Worm (Caenorhabditis elegans) whole organism, late embryonic: ENCODE data around the gene emb-30.

Source experiments
- C38D4.7 ChIP-seq: fragments of 200-800 bp; sonication (Bioruptor generic); optimal IDR thresholded peaks from 2 replicates; lab custom pipeline; 2018; ENCODE audit warnings: mild to moderate bottlenecking, missing genetic modification characterization, moderate library complexity, missing compliant biosample characterization
- F13H6.1 ChIP-seq: sonication (generic microtip); optimal IDR thresholded peaks from 2 replicates; lab custom pipeline; 2016; ENCODE audit warnings: missing genetic modification characterization, missing compliant biosample characterization
- K02D7.2 ChIP-seq: sonication (generic microtip); optimal IDR thresholded peaks from 2 replicates; lab custom pipeline; 2017; ENCODE audit warnings: mild to moderate bottlenecking, missing genetic modification characterization, missing compliant biosample characterization
- Y22D7AL.16 ChIP-seq: sonication (generic microtip); optimal IDR thresholded peaks from 2 replicates; lab custom pipeline; 2016; ENCODE audit warnings: missing genetic modification characterization, missing compliant biosample characterization
- ceh-14 ChIP-seq: sonication (generic microtip); optimal IDR thresholded peaks from 2 replicates; lab custom pipeline; 2016; ENCODE audit warnings: missing genotype, missing genetic modification characterization, missing compliant biosample characterization
- ceh-2 ChIP-seq: sonication (generic microtip); optimal IDR thresholded peaks from 2 replicates; lab custom pipeline; 2016; ENCODE audit warnings: missing genotype, missing genetic modification characterization, missing compliant biosample characterization
- ceh-24 ChIP-seq: sonication (generic microtip); optimal IDR thresholded peaks from 2 replicates; lab custom pipeline; 2016; ENCODE audit warnings: mild to moderate bottlenecking, missing genetic modification characterization, missing compliant biosample characterization
- ceh-30 ChIP-seq: fragments of 150-350 bp; optimal IDR thresholded peaks from 2 replicates; lab custom pipeline; 2014; ENCODE audit warnings: missing biosample characterization, missing genetic modification characterization
- ceh-34 ChIP-seq: sonication (generic microtip); optimal IDR thresholded peaks from 2 replicates; lab custom pipeline; 2016; ENCODE audit warnings: mild to moderate bottlenecking, missing genetic modification characterization, missing compliant biosample characterization
- ceh-45 ChIP-seq: fragments of 200-800 bp; sonication (Bioruptor generic); IDR thresholded peaks from 2 replicates; pipeline ENCODE4 v1.3.6; 2022; ENCODE audit warnings: missing genetic modification reagents, missing genetic modification characterization, missing compliant biosample characterization
- ceh-6 ChIP-seq: fragments of 200-800 bp; sonication (Bioruptor generic); optimal IDR thresholded peaks from 2 replicates; lab custom pipeline; 2018; ENCODE audit warnings: mild to moderate bottlenecking, missing genetic modification characterization, missing compliant biosample characterization
- ceh-9 ChIP-seq: sonication (generic microtip); optimal IDR thresholded peaks from 2 replicates; lab custom pipeline; 2016; ENCODE audit warnings: mild to moderate bottlenecking, missing genetic modification characterization, inconsistent platforms, missing compliant biosample characterization
- che-1 ChIP-seq: sonication (generic microtip); optimal IDR thresholded peaks from 2 replicates; lab custom pipeline; 2016; ENCODE audit warnings: mild to moderate bottlenecking, missing genetic modification characterization, missing compliant biosample characterization
- dve-1 ChIP-seq: sonication (generic microtip); optimal IDR thresholded peaks from 2 replicates; lab custom pipeline; 2017; ENCODE audit warnings: antibody characterized with exemption, mild to moderate bottlenecking, missing genetic modification characterization, missing compliant biosample characterization
- elt-2 ChIP-seq: sonication (generic microtip); optimal IDR thresholded peaks from 2 replicates; lab custom pipeline; 2016; ENCODE audit warnings: missing genetic modification reagents, missing genetic modification characterization, missing compliant biosample characterization
- elt-4 ChIP-seq: sonication (generic microtip); optimal IDR thresholded peaks from 2 replicates; lab custom pipeline; 2016; ENCODE audit warnings: missing genetic modification characterization, missing compliant biosample characterization
- eyg-1 ChIP-seq: sonication (generic microtip); optimal IDR thresholded peaks from 2 replicates; lab custom pipeline; 2016; ENCODE audit warnings: missing genotype, missing genetic modification characterization, missing compliant biosample characterization
- fkh-10 ChIP-seq: fragments of 150-350 bp; optimal IDR thresholded peaks from 2 replicates; lab custom pipeline; 2014; ENCODE audit warnings: missing biosample characterization, missing genetic modification reagents, missing genetic modification characterization
- hlh-13 ChIP-seq: fragments of 200-800 bp; sonication (Bioruptor generic); optimal IDR thresholded peaks from 2 replicates; lab custom pipeline; 2018; ENCODE audit warnings: mild to moderate bottlenecking, missing genetic modification characterization, missing compliant biosample characterization
- hlh-8 ChIP-seq: sonication (generic microtip); optimal IDR thresholded peaks from 2 replicates; lab custom pipeline; 2016; ENCODE audit warnings: missing genotype, missing genetic modification characterization, missing compliant biosample characterization
- lin-11 ChIP-seq: fragments of 200-800 bp; sonication (Bioruptor generic); optimal IDR thresholded peaks from 2 replicates; lab custom pipeline; 2018; ENCODE audit warnings: mild to moderate bottlenecking, missing genetic modification characterization, missing compliant biosample characterization
- madf-2 ChIP-seq: sonication (generic microtip); optimal IDR thresholded peaks from 2 replicates; lab custom pipeline; 2017; ENCODE audit warnings: missing genetic modification characterization, missing compliant biosample characterization
- mec-3 ChIP-seq: sonication (generic microtip); optimal IDR thresholded peaks from 2 replicates; lab custom pipeline; 2016; ENCODE audit warnings: borderline replicate concordance, missing genetic modification characterization, missing compliant biosample characterization
- nfya-1 ChIP-seq: sonication (generic microtip); optimal IDR thresholded peaks from 2 replicates; lab custom pipeline; 2017; ENCODE audit warnings: missing genetic modification characterization, mild to moderate bottlenecking, missing compliant biosample characterization, antibody characterized with exemption, moderate library complexity
- nhr-11 ChIP-seq: fragments of 150-350 bp; optimal IDR thresholded peaks from 2 replicates; lab custom pipeline; 2014; ENCODE audit warnings: missing biosample characterization, missing genetic modification characterization
- pag-3 ChIP-seq: sonication (generic microtip); optimal IDR thresholded peaks from 2 replicates; lab custom pipeline; 2016; ENCODE audit warnings: missing compliant biosample characterization, missing genetic modification characterization, borderline replicate concordance
- pat-9 ChIP-seq: fragments of 200-800 bp; sonication (Bioruptor generic); optimal IDR thresholded peaks from 2 replicates; lab custom pipeline; 2018; ENCODE audit warnings: mild to moderate bottlenecking, missing genetic modification characterization, moderate library complexity, missing compliant biosample characterization
- pax-1 ChIP-seq: fragments of 150-350 bp; optimal IDR thresholded peaks from 2 replicates; lab custom pipeline; 2014; ENCODE audit warnings: missing biosample characterization, missing genetic modification characterization
- pha-4 ChIP-seq: fragments of 150-350 bp; optimal IDR thresholded peaks from 2 replicates; lab custom pipeline; 2018; ENCODE audit warnings: missing biosample characterization, missing genetic modification reagents, missing genetic modification characterization
- rnt-1 ChIP-seq: sonication (generic microtip); optimal IDR thresholded peaks from 2 replicates; lab custom pipeline; 2016; ENCODE audit warnings: missing genetic modification characterization, missing compliant biosample characterization
- sox-2 ChIP-seq: fragments of 200-800 bp; sonication (Bioruptor generic); IDR thresholded peaks from 2 replicates; pipeline ENCODE4 v1.3.6; 2022; ENCODE audit warnings: missing genetic modification reagents, missing genetic modification characterization, missing compliant biosample characterization
- tbx-7 ChIP-seq: sonication (generic microtip); optimal IDR thresholded peaks from 2 replicates; lab custom pipeline; 2016; ENCODE audit warnings: missing genotype, missing genetic modification characterization, missing compliant biosample characterization
- ttx-3 ChIP-seq: sonication (generic microtip); optimal IDR thresholded peaks from 2 replicates; lab custom pipeline; 2016; ENCODE audit warnings: missing genetic modification reagents, missing genetic modification characterization, missing compliant biosample characterization
- unc-3 ChIP-seq, 2 experiments: fragments of 200-800 bp in 1 of 2; sonication (Bioruptor generic) in 1 of 2; sonication (generic microtip) in 1 of 2; conservative IDR thresholded peaks in 1 of 2; optimal IDR thresholded peaks in 1 of 2; 2 replicates each; pipeline versions ENCODE4 v1.3.6 to Lab custom; 2016 to 2022; ENCODE audit warnings: missing compliant biosample characterization in 2 of 2, missing genetic modification characterization in 2 of 2, missing genetic modification reagents in 1 of 2
- unc-42 ChIP-seq: sonication (generic microtip); optimal IDR thresholded peaks from 2 replicates; lab custom pipeline; 2016; ENCODE audit warnings: missing genotype, missing genetic modification characterization, missing compliant biosample characterization
- unc-55 ChIP-seq: sonication (generic microtip); optimal IDR thresholded peaks from 2 replicates; lab custom pipeline; 2017; ENCODE audit warnings: missing biosample characterization, missing genetic modification reagents, missing genetic modification characterization
- zip-5 ChIP-seq: sonication (generic microtip); optimal IDR thresholded peaks from 2 replicates; lab custom pipeline; 2016; ENCODE audit warnings: missing genetic modification characterization, missing compliant biosample characterization
- ztf-16 ChIP-seq: sonication (generic microtip); optimal IDR thresholded peaks from 2 replicates; lab custom pipeline; 2017; ENCODE audit warnings: missing genetic modification characterization, missing compliant biosample characterization

The emb-30 gene

DNA sequence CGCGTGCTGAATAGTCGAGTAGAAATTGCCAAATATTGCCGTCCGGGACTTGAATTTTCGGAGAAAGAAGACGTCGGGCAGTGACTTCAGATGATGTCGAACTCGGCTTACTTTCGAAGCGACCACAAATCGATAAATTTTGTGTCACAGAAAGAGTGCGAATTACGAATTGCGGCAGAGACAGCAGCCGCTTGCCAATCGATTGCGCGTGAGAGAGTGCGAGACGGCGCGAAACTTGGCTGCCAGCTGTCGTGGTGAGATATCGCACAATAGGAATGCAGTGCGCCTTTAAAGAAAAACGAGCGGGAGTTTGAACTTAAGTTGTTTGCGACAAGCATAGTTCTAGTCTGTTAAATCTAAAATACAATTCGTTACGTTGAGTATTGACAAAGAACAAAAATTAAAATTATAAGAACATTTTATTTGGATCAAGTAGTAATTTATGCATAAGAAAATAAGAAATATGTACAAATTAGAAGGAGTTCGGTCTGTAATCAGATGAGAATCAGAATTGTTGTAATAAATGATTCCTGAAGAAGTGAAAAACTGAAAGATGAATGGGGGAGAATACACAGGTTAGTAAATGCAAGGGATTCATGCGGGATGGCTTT is 2.3 kb upstream of the emb-30 start, which contains the start of gene pir-2 (continued):
- TF ChIP-seq ceh-30 (tag; lab: Kevin White, UChicago) (peak; percentile 64), ttx-3 (no peak), ceh-2 (tag; lab: Kevin White, UChicago) (peak; percentile 1), hlh-13 (GFP tag; lab: Kevin White, UChicago) (no peak), C38D4.7 (GFP tag; lab: Kevin White, UChicago) (no peak), nfya-1 (tag; lab: Kevin White, UChicago) (peak; percentile 92), fkh-10 (GFP tag; lab: Kevin White, UChicago) (no peak), zip-5 (tag; lab: Kevin White, UChicago) (no peak), pax-1 (peak; percentile 52), eyg-1 (tag; lab: Kevin White, UChicago) (no peak), ceh-6 (no peak), elt-2 (tag; lab: Kevin White, UChicago) (no peak), che-1 (no peak), Y22D7AL.16 (tag; lab: Kevin White, UChicago) (no peak), F13H6.1 (tag; lab: Kevin White, UChicago) (no peak), pat-9 (tag; lab: Kevin White, UChicago) (no peak), mec-3 (tag; lab: Kevin White, UChicago) (no peak), tbx-7 (tag; lab: Kevin White, UChicago) (no peak), ceh-34 (peak; percentile 75), lin-11 (tag; lab: Kevin White, UChicago) (no peak), ceh-14 (no peak), pha-4 (no peak), ceh-45 (GFP tag; lab: Robert Waterston, UW) (no peak), unc-42 (peak; percentile 64), elt-4 (tag; lab: Kevin White, UChicago) (no peak), K02D7.2 (tag; lab: Kevin White, UChicago) (no peak), dve-1 (tag; lab: Kevin White, UChicago) (peak; percentile 78), pag-3 (no peak)

- TF ChIP-seq ceh-24 (tag; lab: Kevin White, UChicago) (no peak), madf-2 (no peak), rnt-1 (tag; lab: Kevin White, UChicago) (no peak), hlh-8 (tag; lab: Kevin White, UChicago) (no peak), unc-3 (GFP tag; conservative IDR thresholded peaks at IDR 0.05; lab: Robert Waterston, UW) (no peak), unc-3 (tag; optimal IDR thresholded peaks at IDR 0.05; lab: Kevin White, UChicago) (no peak)
Measured at ce11 chrIII:9442846-9443245, 1.6 kb upstream of the emb-30 start.

ce11 chrIII:9439399-9439798 is 1.9 kb downstream of the emb-30 start, which contains the start of gene F54C8.1:
F54C8.1 (plus strand) TSS chrIII:9439699.
- TF ChIP-seq unc-55 (GFP tag; lab: Kevin White, UChicago) (no peak), F13H6.1 (tag; lab: Kevin White, UChicago) (no peak), ztf-16 (tag; lab: Kevin White, UChicago) (no peak), nhr-11 (tag; lab: Kevin White, UChicago) (no peak), ceh-34 (no peak), ceh-9 (no peak), hlh-8 (tag; lab: Kevin White, UChicago) (no peak), unc-42 (no peak), sox-2 (GFP tag; lab: Robert Waterston, UW) (no peak), mec-3 (tag; lab: Kevin White, UChicago) (no peak)
